Worm (Caenorhabditis elegans) whole organism, midembryonic: ENCODE measurements around the gene idpc-5.
A peak's percentile ranks its signal among the peaks of the same experiment; 100 is the strongest.

Source experiments
- T22C8.4 ChIP-seq: fragments of 200-800 bp; sonication (Bioruptor generic); IDR thresholded peaks from 2 replicates; pipeline ENCODE4 v1.3.6; 2022; ENCODE audit warnings: missing genetic modification characterization, missing compliant biosample characterization
- cog-1 ChIP-seq: sonication (generic microtip); optimal IDR thresholded peaks from 2 replicates; lab custom pipeline; 2016; ENCODE audit warnings: missing genetic modification characterization, missing compliant biosample characterization
- flt-1 ChIP-seq: fragments of 200-800 bp; sonication (Bioruptor generic); IDR thresholded peaks from 2 replicates; pipeline ENCODE4 v1.3.6; 2022; ENCODE audit warnings: missing genetic modification characterization, missing compliant biosample characterization
- klf-2 ChIP-seq: fragments of 200-800 bp; sonication (Bioruptor generic); conservative IDR thresholded peaks from 2 replicates; pipeline ENCODE4 v1.3.6; 2022; ENCODE audit warnings: missing genetic modification reagents, missing genetic modification characterization, missing compliant biosample characterization
- med-1 ChIP-seq: sonication (generic microtip); optimal IDR thresholded peaks from 2 replicates; lab custom pipeline; 2017; ENCODE audit warnings: missing genetic modification characterization, mild to moderate bottlenecking, missing compliant biosample characterization, antibody characterized with exemption, missing genetic modification reagents; ENCODE audit not compliant: insufficient read depth
- ref-1 ChIP-seq: fragments of 200-800 bp; sonication (Bioruptor generic); conservative IDR thresholded peaks from 2 replicates; pipeline ENCODE4 v1.3.6; 2022; ENCODE audit warnings: missing genetic modification reagents, missing genetic modification characterization, missing compliant biosample characterization
- tab-1 ChIP-seq: fragments of 200-800 bp; sonication (Bioruptor generic); IDR thresholded peaks from 2 replicates; pipeline ENCODE4 v1.3.6; 2022; ENCODE audit warnings: missing genetic modification characterization, missing compliant biosample characterization
- ztf-23 ChIP-seq: fragments of 200-800 bp; sonication (Bioruptor generic); IDR thresholded peaks from 2 replicates; pipeline ENCODE4 v1.3.6; 2022; ENCODE audit warnings: missing genetic modification reagents, missing genetic modification characterization, missing compliant biosample characterization
- ztf-29 ChIP-seq: fragments of 200-800 bp; sonication (Bioruptor generic); IDR thresholded peaks from 2 replicates; pipeline ENCODE4 v1.3.6; 2022; ENCODE audit warnings: missing genetic modification reagents, missing genetic modification characterization, missing compliant biosample characterization

DNA sequence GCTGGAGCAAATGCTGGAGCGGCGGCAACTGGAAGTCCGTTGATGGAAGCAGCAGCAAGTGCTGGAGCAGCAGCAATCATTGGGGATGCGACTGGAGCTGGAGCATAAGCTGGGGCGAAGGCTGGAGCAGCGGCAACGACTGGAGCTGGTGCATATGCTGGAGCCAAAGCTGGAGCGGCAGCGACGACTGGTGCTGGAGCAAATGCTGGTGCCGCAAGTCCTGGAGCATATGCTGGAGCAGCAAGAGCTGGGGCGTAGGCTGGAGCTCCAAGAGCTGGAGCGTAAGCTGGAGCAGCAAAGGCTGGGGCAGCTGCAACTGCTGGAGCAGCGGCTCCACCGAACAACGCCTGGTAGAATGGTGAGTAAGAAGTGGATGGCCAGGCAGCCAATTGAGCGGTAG lies 4.3 kb downstream of the idpc-5 start:
- no peak for TF ChIP-seq klf-2 (GFP tag; lab: Robert Waterston, UW)
- TF ChIP-seq tab-1 (GFP tag; lab: Robert Waterston, UW): no peak
- TF ChIP-seq T22C8.4 (GFP tag; lab: Robert Waterston, UW): 0 out of 2 replicates have a peak, but pooled peaks have one; percentile 18
- TF ChIP-seq ref-1: no peak
- TF ChIP-seq flt-1 (GFP tag; lab: Robert Waterston, UW): no peak
- no peak for TF ChIP-seq med-1 (GFP tag; lab: Kevin White, UChicago)
- no peak for TF ChIP-seq ztf-29 (GFP tag; lab: Robert Waterston, UW)
- no peak for TF ChIP-seq cog-1 (tag; lab: Kevin White, UChicago)
- no peak for TF ChIP-seq ztf-23 (GFP tag; lab: Robert Waterston, UW)
